Worm (Caenorhabditis elegans) whole organism, young adult: ENCODE measurements around the gene fbxb-20.

ENCODE experiments used
- Y56A3A.18 ChIP-seq: fragments of 200-800 bp; sonication (Bioruptor generic); IDR thresholded peaks from 2 replicates; pipeline ENCODE4 v1.3.6; 2022; ENCODE audit warnings: missing genetic modification reagents, missing genetic modification characterization, missing compliant biosample characterization
- ama-1 ChIP-seq, 3 experiments: fragments of 150-350 bp in 1 of 3; sonication (generic microtip) in 2 of 3; optimal IDR thresholded peaks; 2 replicates each; lab custom pipeline; 2014 to 2018; ENCODE audit warnings: missing biosample characterization in 2 of 3, missing genetic modification characterization in 2 of 3, missing genetic modification reagents in 2 of 3
- aptf-2 ChIP-seq: fragments of 200-800 bp; sonication (Bioruptor generic); conservative IDR thresholded peaks from 2 replicates; pipeline ENCODE4 v1.3.6; 2022; ENCODE audit warnings: missing genetic modification reagents, missing genetic modification characterization, missing compliant biosample characterization
- attf-6 ChIP-seq: fragments of 200-800 bp; sonication (Bioruptor generic); IDR thresholded peaks from 2 replicates; pipeline ENCODE4 v1.3.6; 2022; ENCODE audit warnings: missing genetic modification reagents, missing genetic modification characterization, missing compliant biosample characterization
- fkh-3 ChIP-seq: sonication (generic microtip); optimal IDR thresholded peaks from 2 replicates; lab custom pipeline; 2016; ENCODE audit warnings: mild to moderate bottlenecking, missing genetic modification characterization, missing compliant biosample characterization
- nfya-1 ChIP-seq: sonication (generic microtip); optimal IDR thresholded peaks from 2 replicates; lab custom pipeline; 2017; ENCODE audit warnings: antibody characterized with exemption, missing compliant biosample characterization, missing genetic modification characterization, borderline replicate concordance; ENCODE audit not compliant: insufficient read depth
- sea-2 ChIP-seq: fragments of 200-800 bp; sonication (Bioruptor generic); IDR thresholded peaks from 2 replicates; pipeline ENCODE4 v1.3.6; 2022; ENCODE audit warnings: missing genetic modification characterization, missing compliant biosample characterization
- snpc-4 ChIP-seq, 5 experiments: fragments of 150-350 bp in 1 of 5; sonication (generic microtip) in 4 of 5; optimal IDR thresholded peaks; 2 replicates each; lab custom pipeline; 2014 to 2018; ENCODE audit warnings: missing genetic modification characterization in 5 of 5, missing biosample characterization in 3 of 5, antibody characterized with exemption in 2 of 5, mild to moderate bottlenecking in 2 of 5, missing compliant biosample characterization in 2 of 5, missing genotype in 2 of 5, moderate library complexity in 2 of 5, missing genetic modification reagents in 1 of 5
- tbp1 ChIP-seq: fragments of 200-800 bp; sonication (Bioruptor generic); optimal IDR thresholded peaks from 2 replicates; lab custom pipeline; 2018; ENCODE audit warnings: mild to moderate bottlenecking, missing genetic modification characterization, missing compliant biosample characterization
- unc-130 ChIP-seq: sonication (generic microtip); optimal IDR thresholded peaks from 2 replicates; lab custom pipeline; 2016; ENCODE audit warnings: missing genetic modification reagents, missing genetic modification characterization, missing compliant biosample characterization
- ztf-3 ChIP-seq: fragments of 200-800 bp; sonication (Bioruptor generic); optimal IDR thresholded peaks from 2 replicates; lab custom pipeline; 2018; ENCODE audit warnings: mild to moderate bottlenecking, missing genetic modification characterization, missing compliant biosample characterization

- TF ChIP-seq attf-6 (GFP tag; lab: Robert Waterston, UW) (no peak), Y56A3A.18 (GFP tag; lab: Robert Waterston, UW) (no peak), aptf-2 (GFP tag; lab: Robert Waterston, UW) (no peak), ama-1 (optimal IDR thresholded peaks at IDR 0.05; lab: Kevin White, UChicago) (no peak), ama-1 (GFP tag; optimal IDR thresholded peaks at IDR 0.05; lab: Kevin White, UChicago) (no peak), nfya-1 (tag; lab: Kevin White, UChicago) (no peak), unc-130 (GFP tag; lab: Kevin White, UChicago) (no peak), fkh-3 (tag; lab: Kevin White, UChicago) (no peak), ztf-3 (GFP tag; lab: Kevin White, UChicago) (no peak), sea-2 (no peak), tbp1 (GFP tag; lab: Kevin White, UChicago) (no peak), snpc-4 (GFP tag; optimal IDR thresholded peaks at IDR 0.05; lab: Kevin White, UChicago) (no peak), snpc-4 (tag; optimal IDR thresholded peaks at IDR 0.05; lab: Kevin White, UChicago) (no peak)
Observed at ce11 chrII:1688813-1689212, 38.4 kb upstream of the fbxb-20 start, which contains the start of the genes fbxb-18 and fbxb-19.
